Worm (Caenorhabditis elegans) whole organism, young adult: ENCODE results near the gene sra-1.

ENCODE experiments used
- atf-7 ChIP-seq: sonication (generic microtip); optimal IDR thresholded peaks from 2 replicates; lab custom pipeline; 2017; ENCODE audit warnings: mild to moderate bottlenecking, missing genetic modification characterization, missing compliant biosample characterization
- lag-1 ChIP-seq: fragments of 200-800 bp; sonication (Bioruptor generic); IDR thresholded peaks from 2 replicates; pipeline ENCODE4 v1.3.6; 2022; ENCODE audit warnings: missing genetic modification reagents, missing genetic modification characterization, missing compliant biosample characterization
- nhr-27 ChIP-seq: fragments of 200-800 bp; sonication (Bioruptor generic); optimal IDR thresholded peaks from 2 replicates; lab custom pipeline; 2018; ENCODE audit warnings: mild to moderate bottlenecking, missing genetic modification characterization, moderate library complexity, missing compliant biosample characterization
- zfh-2 ChIP-seq: fragments of 200-800 bp; sonication (Bioruptor generic); conservative IDR thresholded peaks from 2 replicates; pipeline ENCODE4 v1.3.6; 2022; ENCODE audit warnings: missing genetic modification reagents, missing genetic modification characterization, missing compliant biosample characterization

DNA sequence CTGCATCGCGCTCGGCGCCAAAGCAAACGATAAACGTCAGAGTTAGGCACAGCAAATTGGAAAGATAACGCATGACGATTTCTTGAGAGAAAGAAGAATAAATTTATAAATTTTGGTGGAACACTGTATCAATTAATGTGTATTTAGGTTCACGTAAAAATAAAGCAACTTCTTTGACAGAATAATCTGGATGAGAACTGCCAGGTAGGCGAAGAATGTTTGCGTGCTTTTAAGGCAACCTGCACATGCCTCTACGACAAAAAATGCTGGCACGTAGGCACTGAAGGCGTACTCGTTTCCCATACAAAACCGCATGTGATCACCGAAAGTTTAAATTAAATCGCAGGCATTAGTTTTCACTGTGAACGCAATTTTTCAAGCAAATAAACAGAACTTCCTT, 31.7 kb upstream of the sra-1 start, which contains the start of gene F35H8.1:
- TF ChIP-seq atf-7 (tag; lab: Kevin White, UChicago) (no peak), nhr-27 (tag; lab: Kevin White, UChicago) (no peak), zfh-2 (GFP tag; lab: Robert Waterston, UW) (no peak), lag-1 (no peak)
